Worm (Caenorhabditis elegans): ENCODE data around the gene shw-3.

The shw-3 gene

DNA sequence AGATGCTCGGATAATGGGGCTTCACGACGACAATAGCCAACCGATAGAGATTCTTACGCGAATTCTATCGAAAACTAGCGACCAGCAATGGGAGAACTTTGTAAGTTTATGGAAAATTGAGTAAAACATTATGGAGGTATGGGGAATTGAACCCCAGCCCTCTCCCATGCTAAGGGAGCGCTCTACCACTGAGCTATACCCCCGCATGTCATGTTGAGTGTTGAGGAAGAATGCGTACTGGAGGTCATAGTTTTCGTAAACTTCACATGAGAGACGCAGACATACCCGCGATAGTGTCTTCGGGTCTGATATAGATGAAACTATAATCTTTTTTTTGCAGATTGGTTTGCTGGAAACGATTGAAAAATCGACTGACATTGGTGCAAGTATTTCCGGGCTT, 16.4 kb upstream of the shw-3 start (continued):
- peak; percentile 83 for TF ChIP-seq vab-7 (GFP tag; IDR thresholded peaks at IDR 0.05)
- no peak for TF ChIP-seq lin-29 (GFP tag; IDR thresholded peaks at IDR 0.05)
- peak; percentile 56 for TF ChIP-seq hlh-30 (tag; optimal IDR thresholded peaks at IDR 0.05; ENCODE audit: insufficient read depth)
- TF ChIP-seq zip-2 (tag; optimal IDR thresholded peaks at IDR 0.05), result peak; percentile 53
- peak; percentile 84 for TF ChIP-seq lin-38 (GFP tag; IDR thresholded peaks at IDR 0.05)
- no peak for TF ChIP-seq nhr-76 (tag; optimal IDR thresholded peaks at IDR 0.05)
- peak; percentile 75 for TF ChIP-seq lin-1 (GFP tag; IDR thresholded peaks at IDR 0.05)
- peak; percentile 69; the same call in 1 of the 2 replicates for TF ChIP-seq D1046.2 (GFP tag; IDR thresholded peaks at IDR 0.05)
- peak; percentile 63 for TF ChIP-seq nhr-77 (tag; optimal IDR thresholded peaks at IDR 0.05)
- TF ChIP-seq unc-39 (tag; optimal IDR thresholded peaks at IDR 0.05), result no peak
- peak; percentile 81 for TF ChIP-seq arid-1 (GFP tag; conservative IDR thresholded peaks at IDR 0.05)
- peak in 1 of 2 experiments; percentile 68 for TF ChIP-seq mdl-1 (tag; optimal IDR thresholded peaks at IDR 0.05)
- TF ChIP-seq aly-2 (tag; optimal IDR thresholded peaks at IDR 0.05), result peak; percentile 28
- TF ChIP-seq sdz-12 (GFP tag; optimal IDR thresholded peaks at IDR 0.05), result no peak
- no peak for TF ChIP-seq unc-62 (GFP tag; optimal IDR thresholded peaks at IDR 0.05 in 1 of 2)
- TF ChIP-seq unc-62 (tag; optimal IDR thresholded peaks at IDR 0.05), result no peak
- TF ChIP-seq T26A8.4 (GFP tag; IDR thresholded peaks at IDR 0.05), result peak; percentile 88
- peak; percentile 14 for TF ChIP-seq lir-3 (tag; optimal IDR thresholded peaks at IDR 0.05)
- TF ChIP-seq hlh-11 (tag; optimal IDR thresholded peaks at IDR 0.05), result peak; percentile 64
- 0 out of 2 replicates have a peak, but pooled peaks have one; percentile 61 for TF ChIP-seq F44E2.7 (GFP tag; IDR thresholded peaks at IDR 0.05)
- TF ChIP-seq egl-27 (tag; optimal IDR thresholded peaks at IDR 0.05), result peak; percentile 18
- peak; percentile 50 for TF ChIP-seq unc-130 (GFP tag; optimal IDR thresholded peaks at IDR 0.05)
- peak; percentile 77; the same call in 1 of the 2 replicates for TF ChIP-seq ceh-44 (GFP tag; IDR thresholded peaks at IDR 0.05)
- no peak for TF ChIP-seq cey-2 (tag; optimal IDR thresholded peaks at IDR 0.05; ENCODE audit: borderline replicate concordance, insufficient read depth)
- peak; percentile 76 for TF ChIP-seq mes-2 (tag; optimal IDR thresholded peaks at IDR 0.05; ENCODE audit: poor library complexity, severe bottlenecking)
- TF ChIP-seq nhr-111 (GFP tag; optimal IDR thresholded peaks at IDR 0.05), result peak; percentile 66
- peak; percentile 65 for TF ChIP-seq dmd-6 (GFP tag; IDR thresholded peaks at IDR 0.05)
- peak; percentile 77 for TF ChIP-seq ztf-7 (tag; optimal IDR thresholded peaks at IDR 0.05)
- TF ChIP-seq lim-7 (GFP tag; IDR thresholded peaks at IDR 0.05), result peak; percentile 95
- peak; percentile 72 for TF ChIP-seq spr-1 (tag; optimal IDR thresholded peaks at IDR 0.05)
- 0 out of 2 replicates have a peak, but pooled peaks have one; percentile 41 for TF ChIP-seq dmd-9 (GFP tag; IDR thresholded peaks at IDR 0.05)
- TF ChIP-seq nhr-25 (tag; optimal IDR thresholded peaks at IDR 0.05; ENCODE audit: borderline replicate concordance, insufficient read depth), result no peak
- peak; percentile 94 for TF ChIP-seq hmg-1.1 (GFP tag; IDR thresholded peaks at IDR 0.05)
- TF ChIP-seq mep-1 (tag; optimal IDR thresholded peaks at IDR 0.05), result peak; percentile 85
- TF ChIP-seq mxl-2 (GFP tag; conservative IDR thresholded peaks at IDR 0.05), result 0 out of 2 replicates have a peak, but pooled peaks have one; percentile 48
- TF ChIP-seq tag-97 (GFP tag; IDR thresholded peaks at IDR 0.05), result no peak
- TF ChIP-seq pha-4 (GFP tag; IDR thresholded peaks at IDR 0.05), result peak; percentile 92
- TF ChIP-seq pha-4 (tag; optimal IDR thresholded peaks at IDR 0.05), result no peak
- 0 out of 2 replicates have a peak, but pooled peaks have one; percentile 65 for TF ChIP-seq Y75B8A.6 (GFP tag; IDR thresholded peaks at IDR 0.05)
- peak; percentile 68 for TF ChIP-seq rbr-2 (tag; optimal IDR thresholded peaks at IDR 0.05)
- peak; percentile 53; the same call in 1 of the 2 replicates for TF ChIP-seq madf-9 (GFP tag; conservative IDR thresholded peaks at IDR 0.05)
- TF ChIP-seq F26F4.8 (GFP tag; conservative IDR thresholded peaks at IDR 0.05), result 0 out of 2 replicates have a peak, but pooled peaks have one; percentile 55
- peak; percentile 64 for TF ChIP-seq mxl-3 (GFP tag; optimal IDR thresholded peaks at IDR 0.05)
- no peak for TF ChIP-seq daf-12 (tag; optimal IDR thresholded peaks at IDR 0.05)
- no peak for TF ChIP-seq ztf-11 (tag; optimal IDR thresholded peaks at IDR 0.05)
- 0 out of 2 replicates have a peak, but pooled peaks have one; percentile 17 for TF ChIP-seq mdt-29 (GFP tag; IDR thresholded peaks at IDR 0.05)
- TF ChIP-seq hif-1 (tag; optimal IDR thresholded peaks at IDR 0.05), result peak in 1 of 2 experiments; percentile 58
- TF ChIP-seq php-3 (GFP tag; IDR thresholded peaks at IDR 0.05), result peak; percentile 50
- TF ChIP-seq set-16 (GFP tag; IDR thresholded peaks at IDR 0.05), result no peak
- TF ChIP-seq nhr-42 (GFP tag; IDR thresholded peaks at IDR 0.05), result 0 out of 2 replicates have a peak, but pooled peaks have one; percentile 48
